Worm (Caenorhabditis elegans) whole organism, late embryonic: Measurements from ENCODE around the gene R04D3.2.

Experiments used
- C08G9.2 ChIP-seq: sonication (generic microtip); optimal IDR thresholded peaks from 2 replicates; lab custom pipeline; 2016; ENCODE audit warnings: mild to moderate bottlenecking, missing genetic modification characterization, moderate library complexity, missing compliant biosample characterization
- F13H6.1 ChIP-seq: sonication (generic microtip); optimal IDR thresholded peaks from 2 replicates; lab custom pipeline; 2016; ENCODE audit warnings: missing genetic modification characterization, missing compliant biosample characterization
- K02D7.2 ChIP-seq: sonication (generic microtip); optimal IDR thresholded peaks from 2 replicates; lab custom pipeline; 2017; ENCODE audit warnings: mild to moderate bottlenecking, missing genetic modification characterization, missing compliant biosample characterization
- K09A11.1 ChIP-seq: sonication (generic microtip); optimal IDR thresholded peaks from 2 replicates; lab custom pipeline; 2017; ENCODE audit warnings: antibody characterized with exemption, mild to moderate bottlenecking, missing genetic modification characterization, missing compliant biosample characterization; ENCODE audit not compliant: insufficient read depth
- T23F11.4 ChIP-seq: fragments of 200-800 bp; sonication (Bioruptor generic); optimal IDR thresholded peaks from 2 replicates; lab custom pipeline; 2018; ENCODE audit warnings: mild to moderate bottlenecking, missing genetic modification characterization, missing compliant biosample characterization
- ceh-18 ChIP-seq: sonication (generic microtip); optimal IDR thresholded peaks from 2 replicates; lab custom pipeline; 2016; ENCODE audit warnings: missing genetic modification characterization, missing compliant biosample characterization
- ceh-19 ChIP-seq: fragments of 200-800 bp; sonication (Bioruptor generic); optimal IDR thresholded peaks from 2 replicates; lab custom pipeline; 2018; ENCODE audit warnings: mild to moderate bottlenecking, missing genetic modification characterization, missing compliant biosample characterization
- ceh-2 ChIP-seq: sonication (generic microtip); optimal IDR thresholded peaks from 2 replicates; lab custom pipeline; 2016; ENCODE audit warnings: missing genotype, missing genetic modification characterization, missing compliant biosample characterization
- ceh-22 ChIP-seq: sonication (generic microtip); optimal IDR thresholded peaks from 2 replicates; lab custom pipeline; 2017; ENCODE audit warnings: missing biosample characterization, missing genetic modification characterization
- ceh-30 ChIP-seq: fragments of 150-350 bp; optimal IDR thresholded peaks from 2 replicates; lab custom pipeline; 2014; ENCODE audit warnings: missing biosample characterization, missing genetic modification characterization
- ceh-34 ChIP-seq: sonication (generic microtip); optimal IDR thresholded peaks from 2 replicates; lab custom pipeline; 2016; ENCODE audit warnings: mild to moderate bottlenecking, missing genetic modification characterization, missing compliant biosample characterization
- ceh-48 ChIP-seq: sonication (generic microtip); optimal IDR thresholded peaks from 2 replicates; lab custom pipeline; 2016; ENCODE audit warnings: missing genetic modification characterization, inconsistent platforms, missing compliant biosample characterization
- ceh-6 ChIP-seq: fragments of 200-800 bp; sonication (Bioruptor generic); optimal IDR thresholded peaks from 2 replicates; lab custom pipeline; 2018; ENCODE audit warnings: mild to moderate bottlenecking, missing genetic modification characterization, missing compliant biosample characterization
- elt-2 ChIP-seq: sonication (generic microtip); optimal IDR thresholded peaks from 2 replicates; lab custom pipeline; 2016; ENCODE audit warnings: missing genetic modification reagents, missing genetic modification characterization, missing compliant biosample characterization
- elt-4 ChIP-seq: sonication (generic microtip); optimal IDR thresholded peaks from 2 replicates; lab custom pipeline; 2016; ENCODE audit warnings: missing genetic modification characterization, missing compliant biosample characterization
- fax-1 ChIP-seq: sonication (generic microtip); optimal IDR thresholded peaks from 2 replicates; lab custom pipeline; 2016; ENCODE audit warnings: missing genotype, missing genetic modification characterization, missing compliant biosample characterization
- fkh-6 ChIP-seq: sonication (generic microtip); optimal IDR thresholded peaks from 2 replicates; lab custom pipeline; 2016; ENCODE audit warnings: missing genetic modification characterization, missing compliant biosample characterization
- gmeb-2 ChIP-seq: sonication (generic microtip); optimal IDR thresholded peaks from 2 replicates; lab custom pipeline; 2016; ENCODE audit warnings: missing genetic modification characterization, inconsistent platforms, missing compliant biosample characterization
- hlh-15 ChIP-seq: sonication (generic microtip); optimal IDR thresholded peaks from 2 replicates; lab custom pipeline; 2016; ENCODE audit warnings: missing genetic modification characterization, missing compliant biosample characterization
- hlh-6 ChIP-seq: sonication (generic microtip); optimal IDR thresholded peaks from 2 replicates; lab custom pipeline; 2016; ENCODE audit warnings: missing genotype, missing genetic modification characterization, missing compliant biosample characterization
- hlh-8 ChIP-seq: sonication (generic microtip); optimal IDR thresholded peaks from 2 replicates; lab custom pipeline; 2016; ENCODE audit warnings: missing genotype, missing genetic modification characterization, missing compliant biosample characterization
- lin-11 ChIP-seq: fragments of 200-800 bp; sonication (Bioruptor generic); optimal IDR thresholded peaks from 2 replicates; lab custom pipeline; 2018; ENCODE audit warnings: mild to moderate bottlenecking, missing genetic modification characterization, missing compliant biosample characterization
- madf-2 ChIP-seq: sonication (generic microtip); optimal IDR thresholded peaks from 2 replicates; lab custom pipeline; 2017; ENCODE audit warnings: missing genetic modification characterization, missing compliant biosample characterization
- mec-3 ChIP-seq: sonication (generic microtip); optimal IDR thresholded peaks from 2 replicates; lab custom pipeline; 2016; ENCODE audit warnings: borderline replicate concordance, missing genetic modification characterization, missing compliant biosample characterization
- nfya-1 ChIP-seq: sonication (generic microtip); optimal IDR thresholded peaks from 2 replicates; lab custom pipeline; 2017; ENCODE audit warnings: missing genetic modification characterization, mild to moderate bottlenecking, missing compliant biosample characterization, antibody characterized with exemption, moderate library complexity
- nhr-232 ChIP-seq: sonication (generic microtip); optimal IDR thresholded peaks from 2 replicates; lab custom pipeline; 2016; ENCODE audit warnings: missing genetic modification characterization, missing compliant biosample characterization
- npax-4 ChIP-seq: sonication (generic microtip); optimal IDR thresholded peaks from 2 replicates; lab custom pipeline; 2016; ENCODE audit warnings: missing genetic modification characterization, missing compliant biosample characterization
- pha-4 ChIP-seq: fragments of 150-350 bp; optimal IDR thresholded peaks from 2 replicates; lab custom pipeline; 2018; ENCODE audit warnings: missing biosample characterization, missing genetic modification reagents, missing genetic modification characterization
- pqm-1 ChIP-seq: sonication (generic microtip); optimal IDR thresholded peaks from 2 replicates; lab custom pipeline; 2016; ENCODE audit warnings: missing genetic modification characterization, missing compliant biosample characterization
- pros-1 ChIP-seq: fragments of 150-350 bp; optimal IDR thresholded peaks from 2 replicates; lab custom pipeline; 2014; ENCODE audit warnings: missing biosample characterization, missing genetic modification reagents, missing genetic modification characterization
- rnt-1 ChIP-seq: sonication (generic microtip); optimal IDR thresholded peaks from 2 replicates; lab custom pipeline; 2016; ENCODE audit warnings: missing genetic modification characterization, missing compliant biosample characterization
- sdc-2 ChIP-seq: sonication (generic microtip); optimal IDR thresholded peaks from 2 replicates; lab custom pipeline; 2016; ENCODE audit warnings: missing genotype, missing genetic modification characterization, missing compliant biosample characterization
- sox-4 ChIP-seq: sonication (generic microtip); optimal IDR thresholded peaks from 2 replicates; lab custom pipeline; 2017; ENCODE audit warnings: mild to moderate bottlenecking, missing genetic modification characterization, inconsistent platforms, missing compliant biosample characterization
- ttx-3 ChIP-seq: sonication (generic microtip); optimal IDR thresholded peaks from 2 replicates; lab custom pipeline; 2016; ENCODE audit warnings: missing genetic modification reagents, missing genetic modification characterization, missing compliant biosample characterization
- unc-3 ChIP-seq, 2 experiments: fragments of 200-800 bp in 1 of 2; sonication (Bioruptor generic) in 1 of 2; sonication (generic microtip) in 1 of 2; conservative IDR thresholded peaks in 1 of 2; optimal IDR thresholded peaks in 1 of 2; 2 replicates each; pipeline versions ENCODE4 v1.3.6 to Lab custom; 2016 to 2022; ENCODE audit warnings: missing compliant biosample characterization in 2 of 2, missing genetic modification characterization in 2 of 2, missing genetic modification reagents in 1 of 2
- unc-55 ChIP-seq: sonication (generic microtip); optimal IDR thresholded peaks from 2 replicates; lab custom pipeline; 2017; ENCODE audit warnings: missing biosample characterization, missing genetic modification reagents, missing genetic modification characterization
- unc-86 ChIP-seq: sonication (generic microtip); optimal IDR thresholded peaks from 2 replicates; lab custom pipeline; 2016; ENCODE audit warnings: missing genetic modification characterization, missing compliant biosample characterization
- zip-5 ChIP-seq: sonication (generic microtip); optimal IDR thresholded peaks from 2 replicates; lab custom pipeline; 2016; ENCODE audit warnings: missing genetic modification characterization, missing compliant biosample characterization
- ztf-16 ChIP-seq: sonication (generic microtip); optimal IDR thresholded peaks from 2 replicates; lab custom pipeline; 2017; ENCODE audit warnings: missing genetic modification characterization, missing compliant biosample characterization

R04D3.2 gene

ce11 chrX:13251354-13251843, 35.0 kb downstream of the R04D3.2 start (continued):
- TF ChIP-seq elt-2 (tag; lab: Kevin White, UChicago) = no peak
- TF ChIP-seq npax-4 = no peak
- TF ChIP-seq ceh-30 (tag; lab: Kevin White, UChicago) = no peak
- TF ChIP-seq C08G9.2 (tag; lab: Kevin White, UChicago) = no peak
- TF ChIP-seq nfya-1 (tag; lab: Kevin White, UChicago) = peak; percentile 70
- TF ChIP-seq unc-86 (tag; lab: Kevin White, UChicago) = no peak
- TF ChIP-seq ceh-18 (tag; lab: Kevin White, UChicago) = peak; percentile 50
- TF ChIP-seq pha-4 (tag; lab: Kevin White, UChicago) = no peak
- peak; percentile 17 for TF ChIP-seq hlh-6
- TF ChIP-seq pros-1 (tag; lab: Kevin White, UChicago) = no peak
- peak; percentile 9 for TF ChIP-seq F13H6.1 (tag; lab: Kevin White, UChicago)
- TF ChIP-seq zip-5 = no peak
- TF ChIP-seq ceh-19 = peak; percentile 16
- TF ChIP-seq rnt-1 (tag; lab: Kevin White, UChicago) = peak; percentile 51
- TF ChIP-seq K02D7.2 = no peak
- TF ChIP-seq hlh-8 = no peak
- TF ChIP-seq, all 69 proteins: peak for 20

ce11 chrX:13250163-13250562, 36.3 kb downstream of the R04D3.2 start:
- TF ChIP-seq pqm-1 (no peak), gmeb-2 (no peak), sdc-2 (tag; lab: Kevin White, UChicago) (no peak), hlh-15 (no peak), ceh-48 (tag; lab: Kevin White, UChicago) (no peak), ceh-19 (no peak), mec-3 (tag; lab: Kevin White, UChicago) (no peak)
- TF ChIP-seq, all 69 proteins: peak for 0

- no peak for TF ChIP-seq ceh-6 (GFP tag; lab: Kevin White, UChicago)
- no peak for TF ChIP-seq elt-4
- no peak for TF ChIP-seq ceh-19
- no peak for TF ChIP-seq K02D7.2
- no peak for TF ChIP-seq hlh-8
- TF ChIP-seq fkh-6 = no peak
- TF ChIP-seq ceh-30 (tag; lab: Kevin White, UChicago) = no peak
- no peak for TF ChIP-seq ztf-16 (tag; lab: Kevin White, UChicago)
- TF ChIP-seq ttx-3 (tag; lab: Kevin White, UChicago) = no peak
- no peak for TF ChIP-seq pha-4 (tag; lab: Kevin White, UChicago)
- TF ChIP-seq sox-4 (tag; lab: Kevin White, UChicago) = no peak
- no peak for TF ChIP-seq elt-2 (tag; lab: Kevin White, UChicago)
- no peak for TF ChIP-seq hlh-6
- TF ChIP-seq ceh-2 (tag; lab: Kevin White, UChicago) = no peak
- TF ChIP-seq K09A11.1 (tag; lab: Kevin White, UChicago) = no peak
Measured at ce11 chrX:13249102-13249501, 37.3 kb downstream of the R04D3.2 start.

- TF ChIP-seq lin-11 (tag; lab: Kevin White, UChicago) (no peak), nhr-232 (tag; lab: Kevin White, UChicago) (no peak), unc-55 (GFP tag; lab: Kevin White, UChicago) (no peak), ceh-2 (tag; lab: Kevin White, UChicago) (no peak), ceh-34 (no peak), ceh-22 (no peak)
Measured at ce11 chrX:13248265-13248664, 38.2 kb downstream of the R04D3.2 start, which contains the start of gene K08H2.7. TSS of gene K08H2.7 (minus strand) at chrX:13248437.

ce11 chrX:13247614-13248013, 38.8 kb downstream of the R04D3.2 start:
- TF ChIP-seq fax-1 (tag; lab: Kevin White, UChicago) = no peak
- TF ChIP-seq ceh-19 = no peak
- TF ChIP-seq unc-3 (GFP tag; conservative IDR thresholded peaks at IDR 0.05; lab: Robert Waterston, UW) = no peak
- TF ChIP-seq unc-3 (tag; optimal IDR thresholded peaks at IDR 0.05; lab: Kevin White, UChicago) = no peak
- TF ChIP-seq unc-86 (tag; lab: Kevin White, UChicago) = no peak
- no peak for TF ChIP-seq elt-2 (tag; lab: Kevin White, UChicago)
- TF ChIP-seq madf-2 (tag; lab: Kevin White, UChicago) = no peak
- no peak for TF ChIP-seq T23F11.4 (GFP tag; lab: Kevin White, UChicago)
